Fruit fly (Drosophila melanogaster) whole organism, embryonic: ENCODE data around the gene Nsun5.

Source experiments
- CG1024 ChIP-seq: fragments of 200-800 bp; sonication (Bioruptor generic); IDR thresholded peaks from 2 replicates; pipeline ENCODE4 v1.3.6; 2022; ENCODE audit warnings: missing biosample characterization, missing genetic modification characterization
- CG10366 ChIP-seq: fragments of 200-800 bp; sonication (Bioruptor generic); IDR thresholded peaks from 2 replicates; pipeline ENCODE4 v1.3.6; 2022; ENCODE audit warnings: missing biosample characterization, missing genetic modification characterization
- CG10431 ChIP-seq: fragments of 200-800 bp; sonication (Bioruptor generic); optimal IDR thresholded peaks from 3 replicates; lab custom pipeline; 2018; ENCODE audit warnings: missing biosample characterization, mild to moderate bottlenecking, missing genetic modification characterization
- CG1233 ChIP-seq: fragments of 200-800 bp; sonication (Bioruptor generic); optimal IDR thresholded peaks from 4 replicates; lab custom pipeline; 2018; ENCODE audit warnings: missing biosample characterization, mild to moderate bottlenecking, missing genetic modification characterization
- CG13287 ChIP-seq: fragments of 200-800 bp; sonication (Bioruptor generic); IDR thresholded peaks from 2 replicates; pipeline ENCODE4 v1.3.6; 2022; ENCODE audit warnings: missing biosample characterization, missing genetic modification characterization; ENCODE audit not compliant: partially characterized antibody
- CG15479 ChIP-seq: fragments of 200-800 bp; sonication (Bioruptor generic); optimal IDR thresholded peaks from 3 replicates; lab custom pipeline; 2019; ENCODE audit warnings: missing biosample characterization, mild to moderate bottlenecking, missing genetic modification characterization, moderate library complexity
- CG15601 ChIP-seq: fragments of 200-800 bp; sonication (Bioruptor generic); optimal IDR thresholded peaks from 3 replicates; lab custom pipeline; 2019; ENCODE audit warnings: missing biosample characterization, mild to moderate bottlenecking, missing genetic modification characterization, moderate library complexity
- CG1647 ChIP-seq: fragments of 200-800 bp; sonication (Bioruptor generic); optimal IDR thresholded peaks from 3 replicates; lab custom pipeline; 2016; ENCODE audit warnings: missing biosample characterization, missing genetic modification characterization
- CG17359 ChIP-seq: fragments of 200-800 bp; sonication (Bioruptor generic); optimal IDR thresholded peaks from 3 replicates; lab custom pipeline; 2018; ENCODE audit warnings: missing biosample characterization, mild to moderate bottlenecking, missing genetic modification characterization, moderate library complexity
- CG2116 ChIP-seq: fragments of 200-800 bp; sonication (Bioruptor generic); optimal IDR thresholded peaks from 3 replicates; lab custom pipeline; 2018; ENCODE audit warnings: missing biosample characterization, mild to moderate bottlenecking, missing genetic modification characterization
- CG30020 ChIP-seq: fragments of 200-800 bp; optimal IDR thresholded peaks from 2 replicates; lab custom pipeline; 2019; ENCODE audit warnings: missing biosample characterization, mild to moderate bottlenecking, missing genetic modification characterization, moderate library complexity
- CG31388 ChIP-seq: fragments of 200-800 bp; sonication (Bioruptor generic); optimal IDR thresholded peaks from 2 replicates; lab custom pipeline; 2016; ENCODE audit warnings: missing biosample characterization, missing genetic modification characterization
- CG31441 ChIP-seq: fragments of 200-800 bp; sonication (Bioruptor generic); IDR thresholded peaks from 2 replicates; pipeline ENCODE4 v1.3.6; 2022; ENCODE audit warnings: missing biosample characterization, missing genetic modification characterization
- CG32532 ChIP-seq: fragments of 200-800 bp; sonication (Bioruptor generic); IDR thresholded peaks from 2 replicates; pipeline ENCODE4 v1.3.6; 2022; ENCODE audit warnings: missing biosample characterization, missing genetic modification characterization
- CG3726 ChIP-seq: fragments of 200-800 bp; sonication (Bioruptor generic); IDR thresholded peaks from 3 replicates; pipeline ENCODE4, ENCODE4 v1.3.6; 2022; ENCODE audit warnings: missing biosample characterization, missing genetic modification characterization
- CG3847 ChIP-seq: fragments of 200-800 bp; sonication (Bioruptor generic); IDR thresholded peaks from 2 replicates; pipeline ENCODE4 v1.3.6; 2022; ENCODE audit warnings: missing biosample characterization, missing genetic modification characterization
- CG6683 ChIP-seq: fragments of 200-800 bp; sonication (Bioruptor generic); optimal IDR thresholded peaks from 2 replicates; lab custom pipeline; 2017; ENCODE audit warnings: missing biosample characterization, mild to moderate bottlenecking, missing genetic modification characterization, missing genetic modification reagents
- CG6791 ChIP-seq: fragments of 200-800 bp; sonication (Bioruptor generic); IDR thresholded peaks from 3 replicates; pipeline ENCODE4 v1.3.6; 2022; ENCODE audit warnings: missing biosample characterization, missing genetic modification characterization; ENCODE audit not compliant: partially characterized antibody
- CG7839 ChIP-seq: fragments of 200-800 bp; sonication (Bioruptor generic); optimal IDR thresholded peaks from 3 replicates; lab custom pipeline; 2018; ENCODE audit warnings: missing biosample characterization, mild to moderate bottlenecking, missing genetic modification characterization, moderate library complexity
- CG9215 ChIP-seq: fragments of 200-800 bp; sonication (Bioruptor generic); IDR thresholded peaks from 2 replicates; pipeline ENCODE4 v1.3.6; 2022; ENCODE audit warnings: missing biosample characterization, missing genetic modification characterization
- CG9727 ChIP-seq: fragments of 200-800 bp; sonication (Bioruptor generic); optimal IDR thresholded peaks from 3 replicates; lab custom pipeline; 2017; ENCODE audit warnings: missing biosample characterization, mild to moderate bottlenecking, missing genetic modification characterization
- CG9932 ChIP-seq: fragments of 200-800 bp; sonication (Bioruptor generic); IDR thresholded peaks from 2 replicates; pipeline ENCODE4 v1.3.6; 2022; ENCODE audit warnings: missing biosample characterization, missing genetic modification characterization
- D19B ChIP-seq: fragments of 200-800 bp; sonication (Bioruptor generic); optimal IDR thresholded peaks from 2 replicates; lab custom pipeline; 2017; ENCODE audit warnings: missing biosample characterization, mild to moderate bottlenecking, missing genetic modification characterization
- Dad ChIP-seq: fragments of 200-800 bp; sonication (Bioruptor generic); optimal IDR thresholded peaks from 3 replicates; lab custom pipeline; 2016; ENCODE audit warnings: missing biosample characterization, missing genetic modification characterization
- Dbx ChIP-seq: fragments of 200-800 bp; sonication (Bioruptor generic); IDR thresholded peaks from 3 replicates; pipeline ENCODE4 v1.3.6; 2022; ENCODE audit warnings: missing biosample characterization, missing genetic modification characterization
- Gsc ChIP-seq: fragments of 200-800 bp; sonication (Bioruptor generic); IDR thresholded peaks from 2 replicates; pipeline ENCODE4 v1.3.6; 2022; ENCODE audit warnings: missing biosample characterization, missing genetic modification characterization
- Lhr ChIP-seq: fragments of 200-800 bp; sonication (Bioruptor generic); optimal IDR thresholded peaks from 3 replicates; lab custom pipeline; 2017; ENCODE audit warnings: mild to moderate bottlenecking, missing biosample characterization, missing genetic modification reagents, missing genetic modification characterization
- Meics ChIP-seq: fragments of 200-800 bp; sonication (Bioruptor generic); optimal IDR thresholded peaks from 2 replicates; lab custom pipeline; 2017; ENCODE audit warnings: missing biosample characterization, mild to moderate bottlenecking, missing genetic modification characterization
- Nf-YB ChIP-seq: fragments of 200-800 bp; sonication (Bioruptor generic); optimal IDR thresholded peaks from 3 replicates; lab custom pipeline; 2019; ENCODE audit warnings: missing biosample characterization, mild to moderate bottlenecking, missing genetic modification characterization, moderate library complexity
- PHDP ChIP-seq: fragments of 200-800 bp; sonication (Bioruptor generic); optimal IDR thresholded peaks from 3 replicates; lab custom pipeline; 2018; ENCODE audit warnings: missing biosample characterization, mild to moderate bottlenecking, missing genetic modification characterization, moderate library complexity
- Trl ChIP-seq, 3 experiments: fragments of >200 bp in 2 of 3; fragments of 200-800 bp in 1 of 3; sonication (Bioruptor generic) in 1 of 3; optimal IDR thresholded peaks; 2 replicates in 1 of 3; 3 replicates in 2 of 3; lab custom pipeline; 2016 to 2017; ENCODE audit warnings: missing biosample characterization in 1 of 3, missing genetic modification characterization in 1 of 3
- cas ChIP-seq: fragments of 200-800 bp; sonication (Bioruptor generic); IDR thresholded peaks from 2 replicates; pipeline ENCODE4 v1.3.6; 2022; ENCODE audit warnings: missing biosample characterization, missing genetic modification characterization
- croc ChIP-seq: fragments of 200-800 bp; sonication (Bioruptor generic); conservative IDR thresholded peaks from 3 replicates; pipeline ENCODE4 v1.3.6; 2022; ENCODE audit warnings: missing biosample characterization, missing genetic modification characterization
- dati ChIP-seq: fragments of 200-800 bp; sonication (Bioruptor generic); IDR thresholded peaks from 2 replicates; pipeline ENCODE4 v1.3.6; 2022; ENCODE audit warnings: missing biosample characterization, missing genetic modification characterization
- esg ChIP-seq: fragments of 200-800 bp; sonication (Bioruptor generic); conservative IDR thresholded peaks from 2 replicates; pipeline ENCODE4 v1.3.6; 2022; ENCODE audit warnings: missing biosample characterization, missing genetic modification characterization
- exex ChIP-seq: fragments of 200-800 bp; sonication (Bioruptor generic); optimal IDR thresholded peaks from 4 replicates; lab custom pipeline; 2018; ENCODE audit warnings: missing biosample characterization, mild to moderate bottlenecking, missing genetic modification characterization, moderate library complexity
- her ChIP-seq: fragments of 200-800 bp; sonication (Bioruptor generic); optimal IDR thresholded peaks from 2 replicates; lab custom pipeline; 2016; ENCODE audit warnings: missing biosample characterization, missing genetic modification characterization
- kni ChIP-seq: fragments of 200-800 bp; sonication (Bioruptor generic); optimal IDR thresholded peaks from 3 replicates; lab custom pipeline; 2017; ENCODE audit warnings: mild to moderate bottlenecking, missing biosample characterization, missing genetic modification reagents, missing genetic modification characterization
- nerfin-1 ChIP-seq: fragments of 200-800 bp; sonication (Bioruptor generic); optimal IDR thresholded peaks from 3 replicates; lab custom pipeline; 2019; ENCODE audit warnings: missing biosample characterization, mild to moderate bottlenecking, missing genetic modification characterization, moderate library complexity
- phol ChIP-seq: fragments of 200-800 bp; sonication (Bioruptor generic); optimal IDR thresholded peaks from 3 replicates; lab custom pipeline; 2018; ENCODE audit warnings: missing biosample characterization, mild to moderate bottlenecking, missing genetic modification characterization, moderate library complexity
- prd ChIP-seq, 3 experiments: fragments of >200 bp in 2 of 3; fragments of 200-800 bp in 1 of 3; sonication (Bioruptor generic) in 1 of 3; optimal IDR thresholded peaks in 2 of 3; IDR thresholded peaks in 1 of 3; 2 replicates in 2 of 3; 3 replicates in 1 of 3; pipeline versions ENCODE4 v1.3.6 to Lab custom; 2017 to 2022; ENCODE audit warnings: missing biosample characterization in 1 of 3, missing genetic modification characterization in 1 of 3
- row ChIP-seq: fragments of 200-800 bp; sonication (Bioruptor generic); IDR thresholded peaks from 3 replicates; pipeline ENCODE4 v1.3.6; 2022; ENCODE audit warnings: missing biosample characterization, missing genetic modification characterization
- schlank ChIP-seq: fragments of 200-800 bp; sonication (Bioruptor generic); optimal IDR thresholded peaks from 2 replicates; lab custom pipeline; 2018; ENCODE audit warnings: missing biosample characterization, mild to moderate bottlenecking, missing genetic modification characterization
- sd ChIP-seq: fragments of 200-800 bp; sonication (Bioruptor generic); optimal IDR thresholded peaks from 3 replicates; lab custom pipeline; 2018; ENCODE audit warnings: missing biosample characterization, mild to moderate bottlenecking, missing genetic modification characterization, moderate library complexity
- unc-4 ChIP-seq: fragments of 200-800 bp; sonication (Bioruptor generic); IDR thresholded peaks from 2 replicates; pipeline ENCODE4 v1.3.6; 2022; ENCODE audit warnings: missing biosample characterization, missing genetic modification characterization; ENCODE audit not compliant: partially characterized antibody
- zfh2 ChIP-seq: fragments of 200-800 bp; sonication (Bioruptor generic); optimal IDR thresholded peaks from 2 replicates; lab custom pipeline; 2016; ENCODE audit warnings: missing biosample characterization, missing genetic modification characterization

Gene Nsun5

DNA sequence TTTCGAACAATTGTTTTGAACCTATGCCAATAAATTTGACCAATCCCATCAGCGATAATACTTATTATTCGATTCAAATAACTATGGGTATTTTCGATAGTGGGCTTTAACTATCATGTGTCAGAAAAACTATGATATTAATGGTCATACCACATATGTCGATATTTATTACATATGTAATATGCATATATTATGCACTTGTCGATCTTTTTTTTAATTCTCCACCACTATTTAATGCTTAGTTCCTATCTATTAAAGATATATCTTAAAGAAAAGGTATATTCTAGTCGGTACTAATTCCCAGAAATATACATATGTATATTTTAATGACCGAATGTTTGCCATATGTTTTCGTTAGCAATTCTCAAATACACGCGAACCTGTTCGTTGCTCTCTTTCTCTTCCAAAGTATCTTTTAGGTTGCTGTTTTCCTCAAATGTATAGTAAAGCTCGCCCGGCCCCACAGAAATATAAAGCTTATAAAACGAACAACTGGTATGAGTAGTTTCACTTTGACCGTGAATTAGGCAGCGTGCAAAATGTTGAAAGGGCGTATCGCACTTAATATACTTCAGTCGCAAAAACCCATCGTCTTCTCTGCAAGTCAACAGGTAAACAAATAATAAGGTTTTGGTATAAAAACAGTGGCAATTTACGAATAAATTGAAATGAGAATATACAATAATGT lies 29.8 kb downstream of the Nsun5 start, which contains the start of gene Cyp12a5 (continued):
- TF ChIP-seq Dad (GFP tag; lab: Kevin White, UChicago) (no peak), phol (no peak), CG9215 (GFP tag; lab: Robert Waterston, UW) (no peak), kni (GFP tag; lab: Kevin White, UChicago) (no peak), unc-4 (GFP tag; lab: Robert Waterston, UW) (no peak), CG31388 (GFP tag; lab: Kevin White, UChicago) (no peak), row (GFP tag; lab: Robert Waterston, UW) (peak; percentile 64), Lhr (GFP tag; lab: Kevin White, UChicago) (no peak), CG1024 (no peak), CG9932 (GFP tag; lab: Robert Waterston, UW) (0 out of 2 replicates have a peak, but pooled peaks have one; percentile 25), Nf-YB (peak; percentile 86), CG1233 (GFP tag; lab: Kevin White, UChicago) (no peak), CG10431 (no peak), PHDP (tag; lab: Kevin White, UChicago) (peak; percentile 23), her (GFP tag; lab: Kevin White, UChicago) (no peak), Trl (optimal IDR thresholded peaks at IDR 0.05; lab: Kevin White, UChicago) (peak in 1 of 2 experiments; percentile 21), Trl (GFP tag; optimal IDR thresholded peaks at IDR 0.05; lab: Kevin White, UChicago) (no peak), CG30020 (tag; lab: Kevin White, UChicago) (no peak), D19B (GFP tag; lab: Kevin White, UChicago) (peak; percentile 89), prd (optimal IDR thresholded peaks at IDR 0.05; lab: Kevin White, UChicago) (no peak), prd (GFP tag; IDR thresholded peaks at IDR 0.05; lab: Robert Waterston, UW) (no peak), exex (tag; lab: Kevin White, UChicago) (peak; percentile 23), CG32532 (GFP tag; lab: Robert Waterston, UW) (0 out of 2 replicates have a peak, but pooled peaks have one; percentile 11), cas (GFP tag; lab: Robert Waterston, UW) (no peak), sd (tag; lab: Kevin White, UChicago) (peak; percentile 47), CG6791 (no peak)

DNA sequence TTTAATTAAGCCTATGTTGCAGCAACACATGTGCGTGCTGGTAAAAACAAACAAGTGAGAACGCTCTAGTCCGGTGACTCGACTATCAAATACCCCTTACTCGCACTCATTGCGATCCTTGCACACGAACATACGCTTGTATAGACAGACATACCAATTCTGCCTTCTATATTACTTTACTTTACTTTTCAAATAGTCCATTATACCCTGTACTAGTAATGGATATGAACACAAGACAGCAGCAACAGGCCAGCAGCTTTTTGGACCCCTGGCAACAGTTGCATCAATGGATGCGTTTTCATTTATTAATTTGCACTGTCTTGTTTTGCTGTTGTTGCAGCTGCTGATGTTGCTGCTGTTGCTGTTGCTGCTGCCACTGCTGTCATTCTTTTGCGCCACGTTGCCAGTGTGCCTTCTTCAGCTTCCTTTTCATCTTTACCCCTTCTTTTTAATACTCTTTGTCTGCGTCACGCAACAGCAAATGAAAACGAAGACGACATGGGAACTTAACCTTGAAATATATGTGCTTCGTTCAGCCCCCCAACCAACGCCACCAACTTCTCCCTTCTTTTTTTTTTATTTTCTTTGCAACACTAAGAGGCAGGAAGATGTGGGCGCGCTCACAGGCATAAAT lies 43.5 kb downstream of the Nsun5 start:
- TF ChIP-seq CG15601 (tag; lab: Kevin White, UChicago) (no peak), Gsc (GFP tag; lab: Robert Waterston, UW) (0 out of 2 replicates have a peak, but pooled peaks have one; percentile 25), croc (0 out of 3 replicates have a peak, but pooled peaks have one; percentile 44), CG7839 (tag; lab: Kevin White, UChicago) (peak; percentile 39), Meics (GFP tag; lab: Kevin White, UChicago) (no peak), CG13287 (GFP tag; lab: Robert Waterston, UW) (no peak), PHDP (tag; lab: Kevin White, UChicago) (no peak), nerfin-1 (no peak), CG6683 (GFP tag; lab: Kevin White, UChicago) (no peak), CG3726 (GFP tag; lab: Robert Waterston, UW) (no peak), CG2116 (GFP tag; lab: Kevin White, UChicago) (no peak), CG31441 (GFP tag; lab: Robert Waterston, UW) (no peak), dati (GFP tag; lab: Robert Waterston, UW) (0 out of 2 replicates have a peak, but pooled peaks have one; percentile 22), CG9727 (GFP tag; lab: Kevin White, UChicago) (peak; percentile 9), Dbx (GFP tag; lab: Robert Waterston, UW) (no peak), CG15479 (GFP tag; lab: Kevin White, UChicago) (no peak), CG10366 (GFP tag; lab: Robert Waterston, UW) (peak; percentile 49; the same call in 1 of the 2 replicates), CG1647 (GFP tag; lab: Kevin White, UChicago) (peak; percentile 12), CG3847 (GFP tag; lab: Robert Waterston, UW) (no peak), prd (optimal IDR thresholded peaks at IDR 0.05; lab: Kevin White, UChicago) (no peak), prd (GFP tag; IDR thresholded peaks at IDR 0.05; lab: Robert Waterston, UW) (peak; percentile 65), CG17359 (peak; percentile 21), zfh2 (GFP tag; lab: Kevin White, UChicago) (no peak), schlank (tag; lab: Kevin White, UChicago) (no peak), esg (GFP tag; lab: Robert Waterston, UW) (peak; percentile 28; the same call in 1 of the 2 replicates)
